Worm (Caenorhabditis elegans) whole organism, midembryonic: ENCODE measurements around the gene anoh-1.

Source experiments
- T22C8.4 ChIP-seq: fragments of 200-800 bp; sonication (Bioruptor generic); IDR thresholded peaks from 2 replicates; pipeline ENCODE4 v1.3.6; 2022; ENCODE audit warnings: missing genetic modification characterization, missing compliant biosample characterization
- cog-1 ChIP-seq: sonication (generic microtip); optimal IDR thresholded peaks from 2 replicates; lab custom pipeline; 2016; ENCODE audit warnings: missing genetic modification characterization, missing compliant biosample characterization
- flt-1 ChIP-seq: fragments of 200-800 bp; sonication (Bioruptor generic); IDR thresholded peaks from 2 replicates; pipeline ENCODE4 v1.3.6; 2022; ENCODE audit warnings: missing genetic modification characterization, missing compliant biosample characterization
- klf-2 ChIP-seq: fragments of 200-800 bp; sonication (Bioruptor generic); conservative IDR thresholded peaks from 2 replicates; pipeline ENCODE4 v1.3.6; 2022; ENCODE audit warnings: missing genetic modification reagents, missing genetic modification characterization, missing compliant biosample characterization
- med-1 ChIP-seq: sonication (generic microtip); optimal IDR thresholded peaks from 2 replicates; lab custom pipeline; 2017; ENCODE audit warnings: missing genetic modification characterization, mild to moderate bottlenecking, missing compliant biosample characterization, antibody characterized with exemption, missing genetic modification reagents; ENCODE audit not compliant: insufficient read depth
- ref-1 ChIP-seq: fragments of 200-800 bp; sonication (Bioruptor generic); conservative IDR thresholded peaks from 2 replicates; pipeline ENCODE4 v1.3.6; 2022; ENCODE audit warnings: missing genetic modification reagents, missing genetic modification characterization, missing compliant biosample characterization
- tab-1 ChIP-seq: fragments of 200-800 bp; sonication (Bioruptor generic); IDR thresholded peaks from 2 replicates; pipeline ENCODE4 v1.3.6; 2022; ENCODE audit warnings: missing genetic modification characterization, missing compliant biosample characterization
- ztf-23 ChIP-seq: fragments of 200-800 bp; sonication (Bioruptor generic); IDR thresholded peaks from 2 replicates; pipeline ENCODE4 v1.3.6; 2022; ENCODE audit warnings: missing genetic modification reagents, missing genetic modification characterization, missing compliant biosample characterization
- ztf-29 ChIP-seq: fragments of 200-800 bp; sonication (Bioruptor generic); IDR thresholded peaks from 2 replicates; pipeline ENCODE4 v1.3.6; 2022; ENCODE audit warnings: missing genetic modification reagents, missing genetic modification characterization, missing compliant biosample characterization

Gene anoh-1

ce11 chrIII:13246265-13246664 is at the start of gene anoh-1:
Gene anoh-1, plus strand, starts transcription at chrIII:13246565.
- TF ChIP-seq klf-2 (GFP tag; lab: Robert Waterston, UW): no peak
- TF ChIP-seq med-1: no peak
- TF ChIP-seq ztf-29: no peak
- TF ChIP-seq T22C8.4 (GFP tag; lab: Robert Waterston, UW): no peak
- TF ChIP-seq cog-1 (tag; lab: Kevin White, UChicago): no peak
- no peak for TF ChIP-seq ref-1 (GFP tag; lab: Robert Waterston, UW)
- TF ChIP-seq tab-1 (GFP tag; lab: Robert Waterston, UW): no peak
- no peak for TF ChIP-seq ztf-23
- TF ChIP-seq flt-1 (GFP tag; lab: Robert Waterston, UW): no peak

- TF ChIP-seq cog-1 (tag; lab: Kevin White, UChicago): no peak
These were observed 45.3 kb upstream of the anoh-1 start for ce11 chrIII:13201079-13201478.

- TF ChIP-seq flt-1 (GFP tag; lab: Robert Waterston, UW): no peak
- TF ChIP-seq ztf-29: no peak
- TF ChIP-seq med-1: no peak
- no peak for TF ChIP-seq T22C8.4 (GFP tag; lab: Robert Waterston, UW)
- no peak for TF ChIP-seq ref-1 (GFP tag; lab: Robert Waterston, UW)
- no peak for TF ChIP-seq ztf-23
- TF ChIP-seq klf-2 (GFP tag; lab: Robert Waterston, UW): no peak
- no peak for TF ChIP-seq tab-1 (GFP tag; lab: Robert Waterston, UW)
- no peak for TF ChIP-seq cog-1 (tag; lab: Kevin White, UChicago)
These were observed 44.5 kb upstream of the anoh-1 start for ce11 chrIII:13201901-13202300.

ce11 chrIII:13204682-13205081 is 41.7 kb upstream of the anoh-1 start, which contains the start of gene Y39E4B.11:
Gene Y39E4B.11, plus strand, starts transcription at chrIII:13204982.
- TF ChIP-seq tab-1 (GFP tag; lab: Robert Waterston, UW) (no peak), T22C8.4 (GFP tag; lab: Robert Waterston, UW) (no peak), cog-1 (tag; lab: Kevin White, UChicago) (no peak), flt-1 (GFP tag; lab: Robert Waterston, UW) (no peak), med-1 (no peak)

- TF ChIP-seq tab-1 (GFP tag; lab: Robert Waterston, UW) (no peak), ref-1 (GFP tag; lab: Robert Waterston, UW) (no peak), ztf-29 (no peak), cog-1 (tag; lab: Kevin White, UChicago) (no peak), klf-2 (GFP tag; lab: Robert Waterston, UW) (no peak), T22C8.4 (GFP tag; lab: Robert Waterston, UW) (no peak), flt-1 (GFP tag; lab: Robert Waterston, UW) (no peak), med-1 (no peak), ztf-23 (no peak)
These were observed 37.4 kb upstream of the anoh-1 start for ce11 chrIII:13208978-13209377.

ce11 chrIII:13212366-13212765 is 34.0 kb upstream of the anoh-1 start, which contains the start of gene tsp-3:
Gene tsp-3, plus strand, starts transcription at chrIII:13212666.
- TF ChIP-seq ztf-23 (no peak), med-1 (no peak), flt-1 (GFP tag; lab: Robert Waterston, UW) (no peak), ztf-29 (no peak), cog-1 (tag; lab: Kevin White, UChicago) (no peak), tab-1 (GFP tag; lab: Robert Waterston, UW) (no peak), T22C8.4 (GFP tag; lab: Robert Waterston, UW) (no peak), ref-1 (GFP tag; lab: Robert Waterston, UW) (no peak), klf-2 (GFP tag; lab: Robert Waterston, UW) (no peak)

- TF ChIP-seq ztf-29 (no peak), tab-1 (GFP tag; lab: Robert Waterston, UW) (no peak), flt-1 (GFP tag; lab: Robert Waterston, UW) (no peak), ref-1 (GFP tag; lab: Robert Waterston, UW) (no peak), T22C8.4 (GFP tag; lab: Robert Waterston, UW) (no peak), ztf-23 (no peak), med-1 (no peak), klf-2 (GFP tag; lab: Robert Waterston, UW) (no peak)
These were observed 33.3 kb upstream of the anoh-1 start for ce11 chrIII:13213111-13213510.

ce11 chrIII:13215682-13216081 is 30.7 kb upstream of the anoh-1 start:
- TF ChIP-seq T22C8.4 (GFP tag; lab: Robert Waterston, UW): no peak
- no peak for TF ChIP-seq ztf-23
- TF ChIP-seq tab-1 (GFP tag; lab: Robert Waterston, UW): no peak
- no peak for TF ChIP-seq cog-1 (tag; lab: Kevin White, UChicago)
- no peak for TF ChIP-seq ref-1 (GFP tag; lab: Robert Waterston, UW)
- no peak for TF ChIP-seq med-1
- no peak for TF ChIP-seq ztf-29

ce11 chrIII:13216488-13217016 is 29.8 kb upstream of the anoh-1 start:
- no peak for TF ChIP-seq cog-1 (tag; lab: Kevin White, UChicago)
- TF ChIP-seq T22C8.4 (GFP tag; lab: Robert Waterston, UW): no peak
- TF ChIP-seq tab-1 (GFP tag; lab: Robert Waterston, UW): no peak
- no peak for TF ChIP-seq ztf-29
- no peak for TF ChIP-seq ref-1 (GFP tag; lab: Robert Waterston, UW)
- TF ChIP-seq flt-1 (GFP tag; lab: Robert Waterston, UW): no peak
- no peak for TF ChIP-seq med-1
- TF ChIP-seq klf-2 (GFP tag; lab: Robert Waterston, UW): no peak
- TF ChIP-seq ztf-23: no peak

- no peak for TF ChIP-seq med-1
- no peak for TF ChIP-seq tab-1 (GFP tag; lab: Robert Waterston, UW)
- no peak for TF ChIP-seq ztf-23
- TF ChIP-seq T22C8.4 (GFP tag; lab: Robert Waterston, UW): no peak
- TF ChIP-seq flt-1 (GFP tag; lab: Robert Waterston, UW): no peak
- no peak for TF ChIP-seq ztf-29
- TF ChIP-seq ref-1 (GFP tag; lab: Robert Waterston, UW): no peak
- TF ChIP-seq klf-2 (GFP tag; lab: Robert Waterston, UW): no peak
- no peak for TF ChIP-seq cog-1 (tag; lab: Kevin White, UChicago)
These were observed 23.6 kb upstream of the anoh-1 start, which contains the start of gene Y43F4A.1 for ce11 chrIII:13222772-13223171. Gene Y43F4A.1, plus strand, starts transcription at chrIII:13223072.
